Fruit fly (Drosophila melanogaster): Measurements from ENCODE around the gene Zwilch.

DNA sequence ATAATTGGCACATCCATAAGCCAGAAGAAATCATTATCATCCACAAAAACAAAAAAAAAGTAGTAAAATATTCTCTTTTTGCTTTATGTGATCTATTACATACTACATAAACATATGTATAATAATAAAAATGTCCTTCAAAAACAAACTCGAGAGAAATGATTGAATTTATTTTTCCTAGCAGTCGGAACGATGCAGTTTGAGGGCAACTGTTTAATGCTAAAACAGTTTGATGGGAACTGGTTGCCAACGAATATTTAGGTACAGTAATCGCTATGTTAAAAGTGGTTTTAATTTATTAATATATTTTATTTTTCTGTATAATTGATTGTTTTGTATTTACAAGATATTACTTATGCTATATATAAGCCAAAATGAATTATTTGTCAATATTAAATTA is 18.0 kb upstream of the Zwilch start:
- TF ChIP-seq pan (optimal IDR thresholded peaks at IDR 0.05) = no peak
- TF ChIP-seq usp (GFP tag; optimal IDR thresholded peaks at IDR 0.05) = no peak
- no peak for TF ChIP-seq psq (optimal IDR thresholded peaks at IDR 0.05)
